Fruit fly (Drosophila melanogaster): ENCODE data around the gene stx.

DNA sequence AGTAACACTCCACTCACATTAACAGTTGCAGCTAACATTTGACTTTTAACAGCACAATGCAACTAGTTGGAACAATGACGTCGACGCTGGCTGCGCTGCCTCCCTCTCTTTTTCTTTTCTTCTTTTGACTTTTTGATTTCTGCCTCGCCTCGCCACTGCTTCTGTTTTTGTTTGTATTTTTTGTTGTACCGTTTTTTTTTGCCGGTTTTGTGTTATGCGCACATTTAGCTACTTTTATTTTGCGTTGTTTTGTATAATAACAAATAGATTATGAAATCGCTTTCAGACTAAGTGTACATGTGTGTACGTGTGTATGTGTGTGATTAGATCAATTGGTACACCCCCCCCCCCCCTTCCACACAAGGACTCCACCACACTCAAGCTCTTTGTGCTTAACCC lies 2.2 kb downstream of the stx start:
- no peak for TF ChIP-seq Elba2 (GFP tag; optimal IDR thresholded peaks at IDR 0.05)
- no peak for TF ChIP-seq CG13894 (tag; optimal IDR thresholded peaks at IDR 0.05)
- TF ChIP-seq Dip2 (GFP tag; IDR thresholded peaks at IDR 0.05), result no peak
- peak; percentile 68 for TF ChIP-seq Med (GFP tag)
- no peak for TF ChIP-seq Blimp-1 (GFP tag; optimal IDR thresholded peaks at IDR 0.05)
- no peak for TF ChIP-seq usp (GFP tag; optimal IDR thresholded peaks at IDR 0.05)
- no peak for TF ChIP-seq ap (GFP tag; IDR thresholded peaks at IDR 0.05)
- TF ChIP-seq trem (tag; optimal IDR thresholded peaks at IDR 0.05), result no peak

Measured in whole organism, embryonic.